Worm (Caenorhabditis elegans): ENCODE results near the gene C34E10.10.

C34E10.10 gene

ce11 chrIII:5274715-5275355 lies 47.2 kb upstream of the C34E10.10 start, which contains the start of the genes daf-41 and toc-1 (continued):
- TF ChIP-seq cey-2 (tag; optimal IDR thresholded peaks at IDR 0.05; ENCODE audit: borderline replicate concordance, insufficient read depth) (no peak), nhr-25 (tag; optimal IDR thresholded peaks at IDR 0.05; ENCODE audit: borderline replicate concordance, insufficient read depth) (no peak), aly-2 (tag; optimal IDR thresholded peaks at IDR 0.05) (no peak), sdz-12 (GFP tag; optimal IDR thresholded peaks at IDR 0.05) (no peak), ceh-20 (GFP tag; IDR thresholded peaks at IDR 0.05) (no peak), lin-38 (GFP tag; IDR thresholded peaks at IDR 0.05) (no peak), ces-1 (GFP tag; optimal IDR thresholded peaks at IDR 0.05) (no peak), daf-16 (GFP tag; optimal IDR thresholded peaks at IDR 0.05) (no peak), daf-16 (tag; optimal IDR thresholded peaks at IDR 0.05) (peak; percentile 24), ctbp-1 (GFP tag; IDR thresholded peaks at IDR 0.05) (no peak), snpc-4 (tag; optimal IDR thresholded peaks at IDR 0.05) (no peak)

ce11 chrIII:5274250-5274649 lies 46.6 kb upstream of the C34E10.10 start:
- no peak for TF ChIP-seq snpc-1.2 (GFP tag; IDR thresholded peaks at IDR 0.05)
- TF ChIP-seq lin-29 (GFP tag; IDR thresholded peaks at IDR 0.05), result no peak
- 0 out of 2 replicates have a peak, but pooled peaks have one; percentile 27 for TF ChIP-seq T26A8.4 (GFP tag; IDR thresholded peaks at IDR 0.05)
- no peak for TF ChIP-seq ztf-7 (tag; optimal IDR thresholded peaks at IDR 0.05)
- TF ChIP-seq zfp-3 (GFP tag; conservative IDR thresholded peaks at IDR 0.05), result 0 out of 2 replicates have a peak, but pooled peaks have one; percentile 27

ce11 chrIII:5273396-5273857 lies 45.7 kb upstream of the C34E10.10 start, which contains the start of gene ztf-8:
TSS of gene ztf-8 (minus strand) at chrIII:5273471.
- TF ChIP-seq Y75B8A.6 (GFP tag; IDR thresholded peaks at IDR 0.05) (peak; percentile 54; the same call in 1 of the 2 replicates), spr-3 (GFP tag; optimal IDR thresholded peaks at IDR 0.05) (peak; percentile 10), lsy-2 (tag; optimal IDR thresholded peaks at IDR 0.05) (peak in 1 of 2 experiments; percentile 49), F26F4.8 (GFP tag; conservative IDR thresholded peaks at IDR 0.05) (no peak), ama-1 (optimal IDR thresholded peaks at IDR 0.05) (peak; percentile 9), egl-43 (GFP tag; IDR thresholded peaks at IDR 0.05) (no peak), hmg-1.1 (GFP tag; IDR thresholded peaks at IDR 0.05) (0 out of 2 replicates have a peak, but pooled peaks have one; percentile 21), T20F7.1 (GFP tag; optimal IDR thresholded peaks at IDR 0.05) (peak; percentile 3), lin-1 (GFP tag; IDR thresholded peaks at IDR 0.05) (0 out of 2 replicates have a peak, but pooled peaks have one; percentile 36), dve-1 (tag; optimal IDR thresholded peaks at IDR 0.05; ENCODE audit: insufficient read depth) (peak; percentile 11), T26A8.4 (GFP tag; IDR thresholded peaks at IDR 0.05) (peak; percentile 62; the same call in 1 of the 2 replicates), nhr-48 (tag; optimal IDR thresholded peaks at IDR 0.05) (no peak), ceh-44 (GFP tag; IDR thresholded peaks at IDR 0.05) (no peak), Y48G9A.11 (GFP tag; IDR thresholded peaks at IDR 0.05) (peak; percentile 65; the same call in 1 of the 2 replicates), lin-38 (GFP tag; IDR thresholded peaks at IDR 0.05) (peak; percentile 54), F44E2.7 (GFP tag; IDR thresholded peaks at IDR 0.05) (no peak), dmd-6 (GFP tag; IDR thresholded peaks at IDR 0.05) (0 out of 2 replicates have a peak, but pooled peaks have one; percentile 6), daf-16 (GFP tag; optimal IDR thresholded peaks at IDR 0.05) (no peak), daf-16 (tag; optimal IDR thresholded peaks at IDR 0.05) (peak; percentile 0), ZK337.2 (GFP tag; IDR thresholded peaks at IDR 0.05) (no peak), zip-11 (GFP tag; IDR thresholded peaks at IDR 0.05) (no peak), mxl-2 (GFP tag; conservative IDR thresholded peaks at IDR 0.05) (no peak), aha-1 (tag) (peak; percentile 19), rbr-2 (tag; optimal IDR thresholded peaks at IDR 0.05) (no peak), jun-1 (tag; optimal IDR thresholded peaks at IDR 0.05) (no peak), gei-8 (GFP tag; optimal IDR thresholded peaks at IDR 0.05) (no peak), unc-62 (GFP tag; optimal IDR thresholded peaks at IDR 0.05 in 1 of 2) (no peak), unc-62 (tag; optimal IDR thresholded peaks at IDR 0.05) (no peak), F49E8.2 (tag; optimal IDR thresholded peaks at IDR 0.05; ENCODE audit: borderline replicate concordance) (peak; percentile 81), pha-4 (GFP tag; IDR thresholded peaks at IDR 0.05) (peak; percentile 43; the same call in 1 of the 2 replicates), pha-4 (tag; optimal IDR thresholded peaks at IDR 0.05) (no peak)

Measured in whole organism, L4 larva.